Worm (Caenorhabditis elegans) whole organism, young adult: ENCODE data around the gene npr-32.

Experiments used
- C17E4.6 ChIP-seq: fragments of 200-800 bp; sonication (Bioruptor generic); IDR thresholded peaks from 2 replicates; pipeline ENCODE4 v1.3.6; 2022; ENCODE audit warnings: missing genetic modification reagents, missing genetic modification characterization, missing compliant biosample characterization
- F10E7.11 ChIP-seq: sonication (generic microtip); optimal IDR thresholded peaks from 2 replicates; lab custom pipeline; 2017; ENCODE audit warnings: mild to moderate bottlenecking, missing genetic modification characterization, moderate library complexity, missing compliant biosample characterization
- F22D6.2 ChIP-seq: sonication (generic microtip); optimal IDR thresholded peaks from 2 replicates; lab custom pipeline; 2016; ENCODE audit warnings: mild to moderate bottlenecking, missing genetic modification characterization, missing compliant biosample characterization
- F33H1.4 ChIP-seq: fragments of 200-800 bp; sonication (Bioruptor generic); IDR thresholded peaks from 2 replicates; pipeline ENCODE4 v1.3.6; 2022; ENCODE audit warnings: missing genetic modification reagents, missing genetic modification characterization, missing compliant biosample characterization
- F57A8.1 ChIP-seq: fragments of 200-800 bp; sonication (Bioruptor generic); optimal IDR thresholded peaks from 2 replicates; lab custom pipeline; 2018; ENCODE audit warnings: mild to moderate bottlenecking, missing genetic modification characterization, moderate library complexity, missing compliant biosample characterization
- K11D2.4 ChIP-seq: fragments of 200-800 bp; sonication (Bioruptor generic); IDR thresholded peaks from 2 replicates; pipeline ENCODE4 v1.3.6; 2022; ENCODE audit warnings: missing genetic modification reagents, missing genetic modification characterization, missing compliant biosample characterization
- K12H6.12 ChIP-seq: fragments of 200-800 bp; sonication (Bioruptor generic); optimal IDR thresholded peaks from 2 replicates; lab custom pipeline; 2018; ENCODE audit warnings: mild to moderate bottlenecking, missing genetic modification characterization, missing compliant biosample characterization
- T07F8.4 ChIP-seq: sonication (generic microtip); optimal IDR thresholded peaks from 2 replicates; lab custom pipeline; 2016; ENCODE audit warnings: mild to moderate bottlenecking, missing genetic modification characterization, moderate library complexity, missing compliant biosample characterization
- Y53F4B.3 ChIP-seq: fragments of 200-800 bp; sonication (Bioruptor generic); IDR thresholded peaks from 2 replicates; pipeline ENCODE4 v1.3.6; 2022; ENCODE audit warnings: missing genetic modification reagents, missing genetic modification characterization, missing compliant biosample characterization
- Y53G8AR.9 ChIP-seq: fragments of 200-800 bp; sonication (Bioruptor generic); conservative IDR thresholded peaks from 2 replicates; pipeline ENCODE4 v1.3.6; 2022; ENCODE audit warnings: missing genetic modification reagents, missing genetic modification characterization, missing compliant biosample characterization
- Y79H2A.3 ChIP-seq: fragments of 200-800 bp; sonication (Bioruptor generic); conservative IDR thresholded peaks from 2 replicates; pipeline ENCODE4 v1.3.6; 2022; ENCODE audit warnings: missing genetic modification reagents, missing genetic modification characterization, missing compliant biosample characterization
- ZK185.1 ChIP-seq: sonication (generic microtip); optimal IDR thresholded peaks from 2 replicates; lab custom pipeline; 2016; ENCODE audit warnings: mild to moderate bottlenecking, missing genetic modification characterization, missing compliant biosample characterization; ENCODE audit not compliant: poor library complexity, severe bottlenecking
- akir-1 ChIP-seq: fragments of 200-800 bp; sonication (Bioruptor generic); optimal IDR thresholded peaks from 2 replicates; lab custom pipeline; 2018; ENCODE audit warnings: mild to moderate bottlenecking, missing genetic modification characterization, moderate library complexity, missing compliant biosample characterization
- ama-1 ChIP-seq, 3 experiments: fragments of 150-350 bp in 1 of 3; sonication (generic microtip) in 2 of 3; optimal IDR thresholded peaks; 2 replicates each; lab custom pipeline; 2014 to 2018; ENCODE audit warnings: missing biosample characterization in 2 of 3, missing genetic modification characterization in 2 of 3, missing genetic modification reagents in 2 of 3
- aptf-3 ChIP-seq: fragments of 200-800 bp; sonication (Bioruptor generic); IDR thresholded peaks from 2 replicates; pipeline ENCODE4 v1.3.6; 2022; ENCODE audit warnings: missing genetic modification characterization, missing compliant biosample characterization
- atf-7 ChIP-seq: sonication (generic microtip); optimal IDR thresholded peaks from 2 replicates; lab custom pipeline; 2017; ENCODE audit warnings: mild to moderate bottlenecking, missing genetic modification characterization, missing compliant biosample characterization
- attf-6 ChIP-seq: fragments of 200-800 bp; sonication (Bioruptor generic); IDR thresholded peaks from 2 replicates; pipeline ENCODE4 v1.3.6; 2022; ENCODE audit warnings: missing genetic modification reagents, missing genetic modification characterization, missing compliant biosample characterization
- ceh-100 ChIP-seq: fragments of 200-800 bp; sonication (Bioruptor generic); IDR thresholded peaks from 2 replicates; pipeline ENCODE4 v1.3.6; 2022; ENCODE audit warnings: missing genetic modification reagents, missing genetic modification characterization, missing compliant biosample characterization
- ceh-40 ChIP-seq: fragments of 200-800 bp; sonication (Bioruptor generic); IDR thresholded peaks from 2 replicates; pipeline ENCODE4 v1.3.6; 2022; ENCODE audit warnings: missing genetic modification characterization, missing compliant biosample characterization
- ceh-91 ChIP-seq: fragments of 200-800 bp; sonication (Bioruptor generic); IDR thresholded peaks from 2 replicates; pipeline ENCODE4 v1.3.6; 2022; ENCODE audit warnings: missing genetic modification reagents, missing genetic modification characterization, missing compliant biosample characterization
- die-1 ChIP-seq: sonication (generic microtip); optimal IDR thresholded peaks from 2 replicates; lab custom pipeline; 2016; ENCODE audit warnings: missing genotype, mild to moderate bottlenecking, missing genetic modification characterization, missing compliant biosample characterization
- dpff-1 ChIP-seq: sonication (generic microtip); optimal IDR thresholded peaks from 2 replicates; lab custom pipeline; 2017; ENCODE audit warnings: mild to moderate bottlenecking, missing genetic modification characterization, missing compliant biosample characterization
- egl-18 ChIP-seq: fragments of 200-800 bp; sonication (Bioruptor generic); IDR thresholded peaks from 2 replicates; pipeline ENCODE4 v1.3.6; 2022; ENCODE audit warnings: missing genetic modification reagents, missing genetic modification characterization, missing compliant biosample characterization
- egl-44 ChIP-seq: fragments of 200-800 bp; sonication (Bioruptor generic); IDR thresholded peaks from 2 replicates; pipeline ENCODE4 v1.3.6; 2022; ENCODE audit warnings: missing genetic modification reagents, missing genetic modification characterization, missing compliant biosample characterization
- ekl-4 ChIP-seq: fragments of 200-800 bp; sonication (Bioruptor generic); IDR thresholded peaks from 2 replicates; pipeline ENCODE4 v1.3.6; 2022; ENCODE audit warnings: missing genetic modification reagents, missing genetic modification characterization, missing compliant biosample characterization
- gei-17 ChIP-seq: fragments of 200-800 bp; sonication (Bioruptor generic); optimal IDR thresholded peaks from 2 replicates; lab custom pipeline; 2018; ENCODE audit warnings: mild to moderate bottlenecking, missing genetic modification characterization, missing compliant biosample characterization
- hlh-26 ChIP-seq: fragments of 200-800 bp; sonication (Bioruptor generic); conservative IDR thresholded peaks from 2 replicates; pipeline ENCODE4 v1.3.6; 2022; ENCODE audit warnings: missing genetic modification reagents, missing genetic modification characterization, missing compliant biosample characterization
- hsf-1 ChIP-seq: fragments of 200-800 bp; sonication (Bioruptor generic); IDR thresholded peaks from 2 replicates; pipeline ENCODE4 v1.3.6; 2022; ENCODE audit warnings: missing genetic modification reagents, missing genetic modification characterization, missing compliant biosample characterization
- lin-54 ChIP-seq: fragments of 200-800 bp; sonication (Bioruptor generic); optimal IDR thresholded peaks from 2 replicates; lab custom pipeline; 2018; ENCODE audit warnings: mild to moderate bottlenecking, missing genetic modification characterization, missing compliant biosample characterization
- madf-3 ChIP-seq: fragments of 200-800 bp; sonication (Bioruptor generic); IDR thresholded peaks from 2 replicates; pipeline ENCODE4 v1.3.6; 2022; ENCODE audit warnings: missing genetic modification reagents, missing genetic modification characterization, missing compliant biosample characterization
- madf-6 ChIP-seq: fragments of 200-800 bp; sonication (Bioruptor generic); IDR thresholded peaks from 2 replicates; pipeline ENCODE4 v1.3.6; 2022; ENCODE audit warnings: missing genetic modification reagents, missing genetic modification characterization, missing compliant biosample characterization
- mcd-1 ChIP-seq: fragments of 200-800 bp; sonication (Bioruptor generic); IDR thresholded peaks from 2 replicates; pipeline ENCODE4 v1.3.6; 2022; ENCODE audit warnings: missing genetic modification reagents, missing genetic modification characterization, missing compliant biosample characterization
- nfya-2 ChIP-seq: fragments of 200-800 bp; sonication (Bioruptor generic); IDR thresholded peaks from 2 replicates; pipeline ENCODE4 v1.3.6; 2022; ENCODE audit warnings: missing genetic modification reagents, missing genetic modification characterization, missing compliant biosample characterization
- nfyb-1 ChIP-seq: fragments of 200-800 bp; sonication (Bioruptor generic); IDR thresholded peaks from 2 replicates; pipeline ENCODE4 v1.3.6; 2022; ENCODE audit warnings: missing genetic modification reagents, missing genetic modification characterization, missing compliant biosample characterization
- snpc-1.3 ChIP-seq: sonication (generic microtip); optimal IDR thresholded peaks from 2 replicates; lab custom pipeline; 2017; ENCODE audit warnings: missing genetic modification characterization, mild to moderate bottlenecking, missing compliant biosample characterization, antibody characterized with exemption, moderate library complexity, missing genotype, missing genetic modification reagents; ENCODE audit not compliant: insufficient read depth
- snpc-3.4 ChIP-seq: sonication (generic microtip); optimal IDR thresholded peaks from 2 replicates; lab custom pipeline; 2017; ENCODE audit warnings: missing genetic modification characterization, mild to moderate bottlenecking, missing compliant biosample characterization, antibody characterized with exemption, moderate library complexity, missing genotype, missing genetic modification reagents
- snpc-4 ChIP-seq, 5 experiments: fragments of 150-350 bp in 1 of 5; sonication (generic microtip) in 4 of 5; optimal IDR thresholded peaks; 2 replicates each; lab custom pipeline; 2014 to 2018; ENCODE audit warnings: missing genetic modification characterization in 5 of 5, missing biosample characterization in 3 of 5, antibody characterized with exemption in 2 of 5, mild to moderate bottlenecking in 2 of 5, missing compliant biosample characterization in 2 of 5, missing genotype in 2 of 5, moderate library complexity in 2 of 5, missing genetic modification reagents in 1 of 5
- tbp1 ChIP-seq: fragments of 200-800 bp; sonication (Bioruptor generic); optimal IDR thresholded peaks from 2 replicates; lab custom pipeline; 2018; ENCODE audit warnings: mild to moderate bottlenecking, missing genetic modification characterization, missing compliant biosample characterization
- xnd-1 ChIP-seq: sonication (generic microtip); optimal IDR thresholded peaks from 2 replicates; lab custom pipeline; 2016; ENCODE audit warnings: missing genotype, missing genetic modification reagents, missing genetic modification characterization, missing compliant biosample characterization
- zfh-2 ChIP-seq: fragments of 200-800 bp; sonication (Bioruptor generic); conservative IDR thresholded peaks from 2 replicates; pipeline ENCODE4 v1.3.6; 2022; ENCODE audit warnings: missing genetic modification reagents, missing genetic modification characterization, missing compliant biosample characterization
- ztf-18 ChIP-seq: sonication (generic microtip); optimal IDR thresholded peaks from 2 replicates; lab custom pipeline; 2016; ENCODE audit warnings: missing genotype, mild to moderate bottlenecking, missing genetic modification characterization, missing compliant biosample characterization
- ztf-22 ChIP-seq: fragments of 200-800 bp; sonication (Bioruptor generic); optimal IDR thresholded peaks from 2 replicates; lab custom pipeline; 2018; ENCODE audit warnings: mild to moderate bottlenecking, missing genetic modification characterization, moderate library complexity, missing compliant biosample characterization
- ztf-3 ChIP-seq: fragments of 200-800 bp; sonication (Bioruptor generic); optimal IDR thresholded peaks from 2 replicates; lab custom pipeline; 2018; ENCODE audit warnings: mild to moderate bottlenecking, missing genetic modification characterization, missing compliant biosample characterization

Gene npr-32

ce11 chrIV:17279592-17280440, 49.0 kb upstream of the npr-32 start (continued):
- TF ChIP-seq T07F8.4 (peak; percentile 22), hsf-1 (peak; percentile 77), lin-54 (GFP tag; lab: Kevin White, UChicago) (peak; percentile 66), mcd-1 (GFP tag; lab: Robert Waterston, UW) (peak; percentile 49), ekl-4 (peak; percentile 60; the same call in 1 of the 2 replicates), snpc-1.3 (tag; lab: Kevin White, UChicago) (no peak), gei-17 (no peak), Y79H2A.3 (GFP tag; lab: Robert Waterston, UW) (no peak), nfya-2 (0 out of 2 replicates have a peak, but pooled peaks have one; percentile 24), dpff-1 (tag; lab: Kevin White, UChicago) (no peak), K11D2.4 (GFP tag; lab: Robert Waterston, UW) (peak; percentile 52; the same call in 1 of the 2 replicates), zfh-2 (GFP tag; lab: Robert Waterston, UW) (peak; percentile 68), madf-3 (GFP tag; lab: Robert Waterston, UW) (peak; percentile 79), ztf-3 (GFP tag; lab: Kevin White, UChicago) (no peak), F33H1.4 (no peak), tbp1 (GFP tag; lab: Kevin White, UChicago) (peak; percentile 26), ceh-91 (GFP tag; lab: Robert Waterston, UW) (no peak), attf-6 (peak; percentile 90), hlh-26 (no peak), madf-6 (GFP tag; lab: Robert Waterston, UW) (peak; percentile 67; the same call in 1 of the 2 replicates), K12H6.12 (tag; lab: Kevin White, UChicago) (peak; percentile 0), F10E7.11 (tag; lab: Kevin White, UChicago) (no peak), die-1 (peak; percentile 41), atf-7 (tag; lab: Kevin White, UChicago) (peak; percentile 30), Y53F4B.3 (no peak), egl-44 (peak; percentile 62; the same call in 1 of the 2 replicates), xnd-1 (tag; lab: Kevin White, UChicago) (no peak), aptf-3 (GFP tag; lab: Robert Waterston, UW) (0 out of 2 replicates have a peak, but pooled peaks have one; percentile 8), akir-1 (GFP tag; lab: Kevin White, UChicago) (no peak), ZK185.1 (tag; lab: Kevin White, UChicago) (no peak), C17E4.6 (0 out of 2 replicates have a peak, but pooled peaks have one; percentile 12), egl-18 (GFP tag; lab: Robert Waterston, UW) (no peak; the same call in 1 of the 2 replicates), ceh-100 (peak; percentile 31; the same call in 1 of the 2 replicates), nfyb-1 (GFP tag; lab: Robert Waterston, UW) (0 out of 2 replicates have a peak, but pooled peaks have one; percentile 9), F57A8.1 (no peak), ztf-18 (tag; lab: Kevin White, UChicago) (peak; percentile 20), F22D6.2 (tag; lab: Kevin White, UChicago) (no peak), ceh-40 (peak; percentile 53), ama-1 (optimal IDR thresholded peaks at IDR 0.05; lab: Kevin White, UChicago) (peak; percentile 22), ama-1 (GFP tag; optimal IDR thresholded peaks at IDR 0.05; lab: Kevin White, UChicago) (no peak), ztf-22 (no peak), snpc-4 (GFP tag; optimal IDR thresholded peaks at IDR 0.05; lab: Kevin White, UChicago) (no peak), snpc-4 (tag; optimal IDR thresholded peaks at IDR 0.05; lab: Kevin White, UChicago) (peak in 2 of 4 experiments; percentile 18 to 59), Y53G8AR.9 (GFP tag; lab: Robert Waterston, UW) (peak; percentile 70), snpc-3.4 (tag; lab: Kevin White, UChicago) (no peak)
- TF ChIP-seq, all 124 proteins: peak for 41
